Worm (Caenorhabditis elegans): Measurements from ENCODE around the gene clec-223.

Gene clec-223

DNA sequence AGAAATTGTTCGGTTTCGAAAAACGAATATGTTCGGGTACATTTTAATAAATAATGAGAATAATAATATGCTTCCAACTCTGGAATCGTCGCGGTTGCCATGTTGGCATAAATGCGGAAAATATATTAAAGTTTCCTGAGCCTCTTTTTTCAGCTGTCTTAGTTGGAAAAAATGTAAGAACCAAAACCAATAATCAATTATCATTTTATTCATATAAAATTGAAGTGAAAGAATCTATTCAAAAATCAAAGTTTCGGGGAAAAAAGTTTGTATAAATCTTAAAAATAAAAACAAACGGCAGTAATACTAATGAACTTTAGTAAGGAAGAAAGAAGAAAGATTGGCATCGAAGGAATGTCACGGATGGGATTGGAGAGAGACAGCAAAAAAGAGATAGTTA lies 31.9 kb downstream of the clec-223 start, which contains the start of gene srh-45:
srh-45 (minus strand) TSS at position 101 of the 400 bp plus-strand sequence.
- no peak for TF ChIP-seq fos-1 (tag; optimal IDR thresholded peaks at IDR 0.05)
- TF ChIP-seq F10B5.3 (tag; optimal IDR thresholded peaks at IDR 0.05), result no peak
- TF ChIP-seq mdl-1 (tag; optimal IDR thresholded peaks at IDR 0.05), result no peak
- TF ChIP-seq aha-1 (tag), result peak; percentile 52

DNA sequence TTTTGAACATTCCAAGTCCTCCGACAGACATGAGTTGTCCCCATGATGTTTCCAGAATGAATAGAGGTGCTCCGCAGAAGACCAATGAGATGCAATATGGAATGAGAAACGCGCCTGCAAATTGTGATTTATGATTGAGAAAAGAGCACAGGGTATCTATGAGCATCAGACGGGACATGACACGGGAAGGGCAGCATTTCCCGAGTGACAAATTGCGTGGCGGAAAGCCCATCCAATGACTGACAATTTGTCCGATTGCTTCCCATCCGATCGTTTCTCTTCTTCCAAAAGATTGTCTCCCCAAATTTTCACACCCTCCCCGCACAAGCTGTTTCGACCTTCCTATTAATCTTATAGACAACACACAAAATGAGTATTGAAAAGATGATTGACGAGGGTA lies 34.8 kb downstream of the clec-223 start:
- TF ChIP-seq hlh-11 (tag; optimal IDR thresholded peaks at IDR 0.05) (peak; percentile 35), nhr-11 (tag; optimal IDR thresholded peaks at IDR 0.05) (peak; percentile 9), ceh-20 (GFP tag; IDR thresholded peaks at IDR 0.05) (peak; percentile 47; the same call in 1 of the 2 replicates), lsy-2 (tag; optimal IDR thresholded peaks at IDR 0.05) (no peak), daf-16 (GFP tag; optimal IDR thresholded peaks at IDR 0.05) (peak in 1 of 2 experiments; percentile 11), daf-16 (tag; optimal IDR thresholded peaks at IDR 0.05) (no peak), lir-3 (tag; optimal IDR thresholded peaks at IDR 0.05) (no peak)

DNA sequence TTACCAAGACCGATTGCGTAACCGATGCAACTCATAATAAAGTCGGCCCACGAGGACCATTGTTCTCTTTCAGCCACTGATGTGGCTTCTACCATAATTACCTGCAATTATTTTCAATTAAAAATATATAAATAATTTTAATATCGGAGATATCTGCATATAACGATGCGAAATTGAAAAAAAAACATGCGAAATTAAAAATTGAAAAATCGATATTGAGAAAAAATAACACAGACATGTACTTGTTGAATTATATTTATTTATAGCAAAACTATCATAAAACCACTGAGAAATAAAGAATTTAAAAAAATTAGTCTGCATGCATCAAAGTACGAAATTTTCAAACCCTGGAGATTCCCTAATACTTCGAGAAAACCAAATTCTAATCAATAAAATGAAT lies 35.4 kb downstream of the clec-223 start, which contains the start of gene snf-11:
snf-11 (minus strand) TSS at position 101 of the 400 bp plus-strand sequence.
- TF ChIP-seq Y75B8A.6 (GFP tag; IDR thresholded peaks at IDR 0.05), result no peak
- TF ChIP-seq Y105C5A.15 (GFP tag; IDR thresholded peaks at IDR 0.05), result no peak

DNA sequence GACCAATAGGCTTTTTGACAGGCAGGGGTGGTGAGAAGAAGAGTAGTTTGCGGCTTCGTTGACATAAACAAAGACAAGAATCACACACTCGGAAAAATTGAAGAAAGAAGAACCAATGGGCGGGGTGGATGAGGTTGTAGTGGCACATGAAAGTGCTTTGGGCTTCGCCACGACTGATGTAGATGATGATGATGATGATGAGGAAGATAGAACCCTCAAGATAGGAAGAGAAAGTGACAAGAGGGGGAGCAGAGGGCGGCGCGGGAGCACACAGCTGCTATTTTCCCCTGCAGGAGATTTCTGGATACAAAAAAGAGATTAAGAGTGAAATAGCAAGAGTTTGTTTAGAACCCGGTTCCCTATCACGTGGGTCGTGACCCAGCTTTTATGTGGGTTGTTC lies 36.0 kb downstream of the clec-223 start:
- TF ChIP-seq fkh-10 (GFP tag; optimal IDR thresholded peaks at IDR 0.05) (no peak), Y75B8A.6 (GFP tag; IDR thresholded peaks at IDR 0.05) (no peak), mxl-3 (GFP tag; optimal IDR thresholded peaks at IDR 0.05) (peak; percentile 20), dmd-6 (GFP tag; IDR thresholded peaks at IDR 0.05) (no peak), hlh-30 (tag; optimal IDR thresholded peaks at IDR 0.05; ENCODE audit: insufficient read depth) (peak; percentile 22), ZK337.2 (GFP tag; IDR thresholded peaks at IDR 0.05) (peak; percentile 45; the same call in 1 of the 2 replicates), hlh-11 (tag; optimal IDR thresholded peaks at IDR 0.05) (peak; percentile 22), daf-16 (GFP tag; optimal IDR thresholded peaks at IDR 0.05) (peak in 1 of 2 experiments; percentile 58), daf-16 (tag; optimal IDR thresholded peaks at IDR 0.05) (no peak), lin-29 (GFP tag; IDR thresholded peaks at IDR 0.05) (no peak), ceh-28 (tag; optimal IDR thresholded peaks at IDR 0.05) (no peak), nhr-28 (tag; optimal IDR thresholded peaks at IDR 0.05) (peak; percentile 46), hmg-1.1 (GFP tag; IDR thresholded peaks at IDR 0.05) (no peak), snpc-1.2 (GFP tag; IDR thresholded peaks at IDR 0.05) (no peak), tra-1 (GFP tag; IDR thresholded peaks at IDR 0.05) (0 out of 2 replicates have a peak, but pooled peaks have one; percentile 20), nhr-102 (tag; optimal IDR thresholded peaks at IDR 0.05) (no peak), madf-5 (GFP tag; IDR thresholded peaks at IDR 0.05) (no peak), egl-27 (tag; optimal IDR thresholded peaks at IDR 0.05) (no peak), ceh-20 (GFP tag; IDR thresholded peaks at IDR 0.05) (0 out of 2 replicates have a peak, but pooled peaks have one; percentile 25), nhr-11 (tag; optimal IDR thresholded peaks at IDR 0.05) (peak; percentile 56), mes-2 (tag; optimal IDR thresholded peaks at IDR 0.05; ENCODE audit: poor library complexity, severe bottlenecking) (no peak)

DNA sequence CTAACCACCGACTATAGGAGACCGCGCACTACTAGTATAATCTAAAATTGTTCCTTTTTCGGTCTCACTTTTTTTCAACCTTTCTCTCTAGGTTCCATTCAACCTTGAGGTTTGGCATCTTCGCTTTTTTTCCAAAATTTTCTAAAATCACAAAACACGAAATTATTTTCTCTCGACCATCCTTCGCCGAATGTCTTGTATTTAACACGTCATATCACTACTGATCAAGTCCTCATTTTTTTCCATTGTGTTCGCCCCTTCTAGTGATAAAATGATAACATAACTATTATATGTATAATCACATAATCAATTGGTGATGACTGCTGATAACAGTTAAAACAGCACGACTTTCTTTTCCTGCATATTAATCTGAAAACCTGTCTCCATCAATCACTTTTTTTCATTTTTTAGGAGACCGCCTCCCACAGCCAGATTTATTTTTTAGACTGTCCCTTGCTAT lies 38.1 kb downstream of the clec-223 start, which contains the start of gene T03F7.7:
T03F7.7 (plus strand) TSS at position 410 of the 460 bp plus-strand sequence.
- TF ChIP-seq zip-11 (GFP tag; IDR thresholded peaks at IDR 0.05), result no peak
- peak in 1 of 2 experiments; percentile 35 for TF ChIP-seq mdl-1 (tag; optimal IDR thresholded peaks at IDR 0.05)
- no peak for TF ChIP-seq T26A8.4 (GFP tag; IDR thresholded peaks at IDR 0.05)
- TF ChIP-seq aly-2 (tag; optimal IDR thresholded peaks at IDR 0.05), result no peak
- peak; percentile 73; the same call in 1 of the 2 replicates for TF ChIP-seq tra-1 (GFP tag; IDR thresholded peaks at IDR 0.05)
- no peak for TF ChIP-seq mxl-2 (GFP tag; conservative IDR thresholded peaks at IDR 0.05)
- TF ChIP-seq F44E2.7 (GFP tag; IDR thresholded peaks at IDR 0.05), result no peak
- TF ChIP-seq hlh-11 (tag; optimal IDR thresholded peaks at IDR 0.05), result peak; percentile 66
- no peak for TF ChIP-seq egl-43 (GFP tag; IDR thresholded peaks at IDR 0.05)
- no peak for TF ChIP-seq nhr-41 (GFP tag; IDR thresholded peaks at IDR 0.05)
- TF ChIP-seq mdt-29 (GFP tag; IDR thresholded peaks at IDR 0.05), result no peak
- no peak for TF ChIP-seq skn-1 (tag; optimal IDR thresholded peaks at IDR 0.05)
- TF ChIP-seq pqm-1 (tag; optimal IDR thresholded peaks at IDR 0.05), result peak; percentile 93
- TF ChIP-seq fkh-10 (GFP tag; optimal IDR thresholded peaks at IDR 0.05), result no peak
- TF ChIP-seq R02D3.7 (tag; optimal IDR thresholded peaks at IDR 0.05), result no peak
- TF ChIP-seq dmd-8 (GFP tag; IDR thresholded peaks at IDR 0.05), result no peak
- peak; percentile 64 for TF ChIP-seq nhr-77 (tag; optimal IDR thresholded peaks at IDR 0.05)
- TF ChIP-seq hmg-1.1 (GFP tag; IDR thresholded peaks at IDR 0.05), result no peak
- no peak for TF ChIP-seq ztf-7 (tag; optimal IDR thresholded peaks at IDR 0.05)
- no peak for TF ChIP-seq daf-16 (GFP tag; optimal IDR thresholded peaks at IDR 0.05)
- TF ChIP-seq daf-16 (tag; optimal IDR thresholded peaks at IDR 0.05), result peak; percentile 55
- TF ChIP-seq mxl-3 (GFP tag; optimal IDR thresholded peaks at IDR 0.05), result peak; percentile 46
- TF ChIP-seq nhr-48 (tag; optimal IDR thresholded peaks at IDR 0.05), result peak; percentile 45
